Fruit fly (Drosophila melanogaster) whole organism, embryonic: Measurements from ENCODE around the gene inc.

Experiments
- C15 ChIP-seq: fragments of 200-800 bp; sonication (Bioruptor generic); IDR thresholded peaks from 3 replicates; pipeline ENCODE4 v1.3.6; 2022; ENCODE audit warnings: missing biosample characterization, missing genetic modification characterization
- CG10959 ChIP-seq: fragments of 200-800 bp; sonication (Bioruptor generic); IDR thresholded peaks from 2 replicates; pipeline ENCODE4 v1.3.6; 2022; ENCODE audit warnings: missing biosample characterization, missing genetic modification characterization
- CG11723 ChIP-seq: fragments of 200-800 bp; sonication (Bioruptor generic); optimal IDR thresholded peaks from 2 replicates; lab custom pipeline; 2017; ENCODE audit warnings: missing biosample characterization, mild to moderate bottlenecking, missing genetic modification characterization
- CG12071 ChIP-seq: fragments of 200-800 bp; sonication (Bioruptor generic); optimal IDR thresholded peaks from 3 replicates; lab custom pipeline; 2018; ENCODE audit warnings: missing biosample characterization, mild to moderate bottlenecking, missing genetic modification characterization
- CG12236 ChIP-seq: fragments of 200-800 bp; sonication (Bioruptor generic); optimal IDR thresholded peaks from 2 replicates; lab custom pipeline; 2016; ENCODE audit warnings: missing biosample characterization, missing genetic modification characterization
- CG12659 ChIP-seq: fragments of 200-800 bp; sonication (Bioruptor generic); optimal IDR thresholded peaks from 3 replicates; lab custom pipeline; 2017; ENCODE audit warnings: mild to moderate bottlenecking, missing biosample characterization, missing genetic modification reagents, missing genetic modification characterization
- CG13894 ChIP-seq: fragments of 200-800 bp; sonication (Bioruptor generic); optimal IDR thresholded peaks from 3 replicates; lab custom pipeline; 2018; ENCODE audit warnings: missing biosample characterization, mild to moderate bottlenecking, missing genetic modification characterization, moderate library complexity
- CG15601 ChIP-seq: fragments of 200-800 bp; sonication (Bioruptor generic); optimal IDR thresholded peaks from 3 replicates; lab custom pipeline; 2019; ENCODE audit warnings: missing biosample characterization, mild to moderate bottlenecking, missing genetic modification characterization, moderate library complexity
- CG17359 ChIP-seq: fragments of 200-800 bp; sonication (Bioruptor generic); optimal IDR thresholded peaks from 3 replicates; lab custom pipeline; 2018; ENCODE audit warnings: missing biosample characterization, mild to moderate bottlenecking, missing genetic modification characterization, moderate library complexity
- CG17385 ChIP-seq: fragments of 200-800 bp; sonication (Bioruptor generic); optimal IDR thresholded peaks from 3 replicates; lab custom pipeline; 2018; ENCODE audit warnings: missing biosample characterization, mild to moderate bottlenecking, missing genetic modification characterization
- CG17568 ChIP-seq: fragments of 200-800 bp; sonication (Bioruptor generic); optimal IDR thresholded peaks from 2 replicates; lab custom pipeline; 2018; ENCODE audit warnings: missing biosample characterization, mild to moderate bottlenecking, missing genetic modification characterization, moderate library complexity
- CG2678 ChIP-seq: fragments of 200-800 bp; sonication (Bioruptor generic); optimal IDR thresholded peaks from 3 replicates; lab custom pipeline; 2019; ENCODE audit warnings: missing biosample characterization, mild to moderate bottlenecking, missing genetic modification characterization, moderate library complexity
- CG3163 ChIP-seq: fragments of 200-800 bp; sonication (Bioruptor generic); optimal IDR thresholded peaks from 3 replicates; lab custom pipeline; 2016; ENCODE audit warnings: missing biosample characterization, missing genetic modification characterization
- CG3838 ChIP-seq: fragments of 200-800 bp; sonication (Bioruptor generic); optimal IDR thresholded peaks from 3 replicates; lab custom pipeline; 2016; ENCODE audit warnings: missing biosample characterization, missing genetic modification characterization
- CG43689 ChIP-seq: fragments of 200-800 bp; sonication (Bioruptor generic); IDR thresholded peaks from 2 replicates; pipeline ENCODE4 v1.3.6; 2022; ENCODE audit warnings: missing biosample characterization, missing genetic modification characterization
- CG5245 ChIP-seq: fragments of 200-800 bp; sonication (Bioruptor generic); optimal IDR thresholded peaks from 3 replicates; lab custom pipeline; 2016; ENCODE audit warnings: missing biosample characterization, missing genetic modification characterization
- CG6254 ChIP-seq: fragments of 200-800 bp; sonication (Bioruptor generic); optimal IDR thresholded peaks from 3 replicates; lab custom pipeline; 2017; ENCODE audit warnings: mild to moderate bottlenecking, missing biosample characterization, missing genetic modification reagents, missing genetic modification characterization
- CG7372 ChIP-seq: fragments of 200-800 bp; sonication (Bioruptor generic); IDR thresholded peaks from 2 replicates; pipeline ENCODE4 v1.3.6; 2022; ENCODE audit warnings: missing biosample characterization, missing genetic modification characterization
- CG7839 ChIP-seq: fragments of 200-800 bp; sonication (Bioruptor generic); optimal IDR thresholded peaks from 3 replicates; lab custom pipeline; 2018; ENCODE audit warnings: missing biosample characterization, mild to moderate bottlenecking, missing genetic modification characterization, moderate library complexity
- CG7963 ChIP-seq: fragments of 200-800 bp; sonication (Bioruptor generic); IDR thresholded peaks from 3 replicates; pipeline ENCODE4 v1.3.6; 2022; ENCODE audit warnings: missing biosample characterization, missing genetic modification characterization; ENCODE audit not compliant: partially characterized antibody
- CG8359 ChIP-seq: fragments of 200-800 bp; sonication (Bioruptor generic); optimal IDR thresholded peaks from 2 replicates; lab custom pipeline; 2017; ENCODE audit warnings: missing biosample characterization, mild to moderate bottlenecking, missing genetic modification characterization, borderline replicate concordance
- CTCF ChIP-seq: fragments of 200-800 bp; sonication (Bioruptor generic); optimal IDR thresholded peaks from 2 replicates; lab custom pipeline; 2017; ENCODE audit warnings: missing biosample characterization, mild to moderate bottlenecking, missing genetic modification characterization, moderate library complexity
- Dp ChIP-seq: fragments of 200-800 bp; sonication (Bioruptor generic); optimal IDR thresholded peaks from 2 replicates; lab custom pipeline; 2018; ENCODE audit warnings: missing biosample characterization, mild to moderate bottlenecking, missing genetic modification characterization, moderate library complexity
- Dref ChIP-seq: fragments of 200-800 bp; sonication (Bioruptor generic); IDR thresholded peaks from 2 replicates; pipeline ENCODE4 v1.3.6; 2022; ENCODE audit warnings: missing biosample characterization, missing genetic modification characterization
- ERR ChIP-seq: fragments of 200-800 bp; sonication (Bioruptor generic); optimal IDR thresholded peaks from 2 replicates; lab custom pipeline; 2016; ENCODE audit warnings: missing biosample characterization, missing genetic modification characterization
- Fer3 ChIP-seq: fragments of 200-800 bp; sonication (Bioruptor generic); optimal IDR thresholded peaks from 2 replicates; lab custom pipeline; 2018; ENCODE audit warnings: missing biosample characterization, mild to moderate bottlenecking, missing genetic modification characterization, moderate library complexity
- GATAe ChIP-seq: fragments of 200-800 bp; sonication (Bioruptor generic); conservative IDR thresholded peaks from 2 replicates; pipeline ENCODE4 v1.3.6; 2022; ENCODE audit warnings: missing biosample characterization, missing genetic modification characterization
- Hr78 ChIP-seq, 2 experiments: fragments of 200-800 bp in 1 of 2; fragments of >200 bp in 1 of 2; sonication (Bioruptor generic) in 1 of 2; optimal IDR thresholded peaks; 2 replicates each; lab custom pipeline; 2017 to 2019; ENCODE audit warnings: missing biosample characterization in 2 of 2, missing genetic modification characterization in 2 of 2, mild to moderate bottlenecking in 1 of 2, moderate library complexity in 1 of 2
- Hsf ChIP-seq: fragments of 200-800 bp; sonication (Bioruptor generic); optimal IDR thresholded peaks from 3 replicates; lab custom pipeline; 2016; ENCODE audit warnings: missing biosample characterization, missing genetic modification characterization
- Mrtf ChIP-seq: fragments of 200-800 bp; sonication (Bioruptor generic); IDR thresholded peaks from 3 replicates; pipeline ENCODE4 v1.3.6; 2022; ENCODE audit warnings: missing biosample characterization, missing genetic modification characterization
- NFAT ChIP-seq: fragments of 200-800 bp; sonication (Bioruptor generic); IDR thresholded peaks from 2 replicates; pipeline ENCODE4 v1.3.6; 2022; ENCODE audit warnings: missing biosample characterization, missing genetic modification characterization
- NK7.1 ChIP-seq: fragments of 200-800 bp; sonication (Bioruptor generic); optimal IDR thresholded peaks from 3 replicates; lab custom pipeline; 2016; ENCODE audit warnings: missing biosample characterization, missing genetic modification characterization
- Opbp ChIP-seq: fragments of 200-800 bp; sonication (Bioruptor generic); IDR thresholded peaks from 3 replicates; pipeline ENCODE4 v1.3.6; 2022; ENCODE audit warnings: missing biosample characterization, missing genetic modification characterization; ENCODE audit not compliant: partially characterized antibody
- Spps ChIP-seq: fragments of 200-800 bp; sonication (Bioruptor generic); optimal IDR thresholded peaks from 2 replicates; lab custom pipeline; 2018; ENCODE audit warnings: missing biosample characterization, mild to moderate bottlenecking, missing genetic modification characterization
- Trl ChIP-seq, 3 experiments: fragments of >200 bp in 2 of 3; fragments of 200-800 bp in 1 of 3; sonication (Bioruptor generic) in 1 of 3; optimal IDR thresholded peaks; 2 replicates in 1 of 3; 3 replicates in 2 of 3; lab custom pipeline; 2016 to 2017; ENCODE audit warnings: missing biosample characterization in 1 of 3, missing genetic modification characterization in 1 of 3
- Usf ChIP-seq: fragments of 200-800 bp; sonication (Bioruptor generic); optimal IDR thresholded peaks from 2 replicates; lab custom pipeline; 2017; ENCODE audit warnings: missing genotype, missing biosample characterization, missing genetic modification characterization
- YL-1 ChIP-seq: fragments of 200-800 bp; sonication (Bioruptor generic); optimal IDR thresholded peaks from 3 replicates; lab custom pipeline; 2017; ENCODE audit warnings: missing biosample characterization, mild to moderate bottlenecking, missing genetic modification characterization
- amos ChIP-seq: fragments of 200-800 bp; sonication (Bioruptor generic); IDR thresholded peaks from 2 replicates; pipeline ENCODE4 v1.3.6; 2022; ENCODE audit warnings: missing biosample characterization, missing genetic modification characterization; ENCODE audit not compliant: partially characterized antibody
- aop ChIP-seq: fragments of 200-800 bp; sonication (Bioruptor generic); IDR thresholded peaks from 2 replicates; pipeline ENCODE4 v1.3.6; 2022; ENCODE audit warnings: missing biosample characterization, missing genetic modification characterization
- ash1 ChIP-seq: fragments of 200-800 bp; sonication (Bioruptor generic); optimal IDR thresholded peaks from 2 replicates; lab custom pipeline; 2018; ENCODE audit warnings: missing biosample characterization, mild to moderate bottlenecking, missing genetic modification characterization
- bab2 ChIP-seq: fragments of 200-800 bp; sonication (Bioruptor generic); optimal IDR thresholded peaks from 2 replicates; lab custom pipeline; 2016; ENCODE audit warnings: missing biosample characterization, missing genetic modification characterization
- btn ChIP-seq: fragments of 200-800 bp; sonication (Bioruptor generic); optimal IDR thresholded peaks from 2 replicates; lab custom pipeline; 2016; ENCODE audit warnings: missing biosample characterization, missing genetic modification characterization
- chn ChIP-seq: fragments of 200-800 bp; sonication (Bioruptor generic); optimal IDR thresholded peaks from 2 replicates; lab custom pipeline; 2016; ENCODE audit warnings: missing biosample characterization, missing genetic modification characterization
- insv ChIP-seq, 2 experiments: fragments of 200-800 bp; sonication (Bioruptor generic); optimal IDR thresholded peaks; 3 replicates each; lab custom pipeline; 2016 to 2018; ENCODE audit warnings: missing biosample characterization in 2 of 2, missing genetic modification characterization in 2 of 2
- lbe ChIP-seq: fragments of 200-800 bp; sonication (Bioruptor generic); optimal IDR thresholded peaks from 2 replicates; lab custom pipeline; 2016; ENCODE audit warnings: missing biosample characterization, mild to moderate bottlenecking, missing genetic modification characterization
- pb ChIP-seq: fragments of 200-800 bp; sonication (Bioruptor generic); optimal IDR thresholded peaks from 3 replicates; lab custom pipeline; 2016; ENCODE audit warnings: missing biosample characterization, missing genetic modification characterization
- seq ChIP-seq: fragments of 200-800 bp; sonication (Bioruptor generic); IDR thresholded peaks from 2 replicates; pipeline ENCODE4 v1.3.6; 2022; ENCODE audit warnings: missing biosample characterization, missing genetic modification characterization
- tna ChIP-seq: fragments of 200-800 bp; sonication (Bioruptor generic); IDR thresholded peaks from 2 replicates; pipeline ENCODE4 v1.3.6; 2022; ENCODE audit warnings: missing biosample characterization, missing genetic modification characterization; ENCODE audit not compliant: partially characterized antibody
- tx ChIP-seq: fragments of 200-800 bp; sonication (Bioruptor generic); optimal IDR thresholded peaks from 2 replicates; lab custom pipeline; 2016; ENCODE audit warnings: missing biosample characterization, missing genetic modification characterization
- unc-4 ChIP-seq: fragments of 200-800 bp; sonication (Bioruptor generic); IDR thresholded peaks from 2 replicates; pipeline ENCODE4 v1.3.6; 2022; ENCODE audit warnings: missing biosample characterization, missing genetic modification characterization; ENCODE audit not compliant: partially characterized antibody
- usp ChIP-seq: fragments of >200 bp; optimal IDR thresholded peaks from 2 replicates; lab custom pipeline; 2017; ENCODE audit warnings: missing biosample characterization, missing genetic modification characterization

Gene inc

DNA sequence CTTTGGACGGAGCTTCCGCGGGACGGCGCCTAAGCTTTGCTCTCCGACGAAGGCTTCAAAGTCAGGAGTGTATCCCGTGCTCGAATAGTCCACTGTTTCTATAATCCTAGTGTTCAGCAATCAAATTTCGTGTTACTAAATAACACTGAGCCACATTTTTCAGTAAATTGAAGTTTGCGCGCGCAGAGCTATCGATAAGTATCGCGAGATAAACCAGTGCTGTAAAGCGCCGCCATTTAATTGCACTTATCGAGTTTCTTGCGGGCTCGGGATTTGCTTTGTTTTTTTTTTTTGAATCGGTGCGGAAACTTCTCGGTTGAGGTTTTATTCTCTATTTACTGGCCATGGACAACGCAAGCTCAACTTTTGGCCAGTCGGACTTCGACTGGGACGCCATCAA is 6.4 kb upstream of the inc start, which contains the start of the genes Rab27 and mei-38 (continued):
- TF ChIP-seq CG7372 (GFP tag; lab: Robert Waterston, UW): no peak
- TF ChIP-seq CG11723 (GFP tag; lab: Kevin White, UChicago): no peak
- TF ChIP-seq CG13894 (tag; lab: Kevin White, UChicago): no peak
- TF ChIP-seq Fer3 (tag; lab: Kevin White, UChicago): no peak
- TF ChIP-seq chn: no peak
- no peak for TF ChIP-seq CG17359
- no peak for TF ChIP-seq ERR (GFP tag; lab: Kevin White, UChicago)
- TF ChIP-seq Spps (tag; lab: Kevin White, UChicago): no peak
- no peak for TF ChIP-seq NK7.1 (GFP tag; lab: Kevin White, UChicago)
- TF ChIP-seq CG17385 (GFP tag; lab: Kevin White, UChicago): no peak
- TF ChIP-seq CG2678 (tag; lab: Kevin White, UChicago): no peak
- no peak for TF ChIP-seq seq
- TF ChIP-seq Mrtf (GFP tag; lab: Robert Waterston, UW): no peak
- peak; percentile 13 for TF ChIP-seq CG3163
- no peak for TF ChIP-seq GATAe (GFP tag; lab: Robert Waterston, UW)
- no peak for TF ChIP-seq CG8359 (GFP tag; lab: Kevin White, UChicago)
- TF ChIP-seq Hsf: no peak
- TF ChIP-seq ash1 (GFP tag; lab: Kevin White, UChicago): no peak
- no peak for TF ChIP-seq CG6254 (GFP tag; lab: Kevin White, UChicago)
- TF ChIP-seq CG7963 (GFP tag; lab: Robert Waterston, UW): peak; percentile 53; the same call in 1 of the 3 replicates
- no peak for TF ChIP-seq aop (GFP tag; lab: Robert Waterston, UW)
- TF ChIP-seq bab2 (GFP tag; lab: Kevin White, UChicago): peak; percentile 3
- TF ChIP-seq Hr78 (GFP tag; optimal IDR thresholded peaks at IDR 0.05; lab: Kevin White, UChicago): no peak
- TF ChIP-seq Dp: peak; percentile 93
- TF ChIP-seq tx (GFP tag; lab: Kevin White, UChicago): no peak
- no peak for TF ChIP-seq Usf
- TF ChIP-seq CG12236 (GFP tag; lab: Kevin White, UChicago): no peak
- no peak for TF ChIP-seq CG7839 (tag; lab: Kevin White, UChicago)
- no peak for TF ChIP-seq Trl (optimal IDR thresholded peaks at IDR 0.05; lab: Kevin White, UChicago)
- no peak for TF ChIP-seq Trl (GFP tag; optimal IDR thresholded peaks at IDR 0.05; lab: Kevin White, UChicago)
- no peak for TF ChIP-seq CG12659
- TF ChIP-seq btn: no peak
- TF ChIP-seq CG17568 (GFP tag; lab: Kevin White, UChicago): no peak
- no peak for TF ChIP-seq CG15601 (tag; lab: Kevin White, UChicago)
- no peak for TF ChIP-seq CTCF (GFP tag; lab: Kevin White, UChicago)
- no peak for TF ChIP-seq pb (GFP tag; lab: Kevin White, UChicago)
- peak; percentile 88 for TF ChIP-seq Dref
- no peak for TF ChIP-seq usp (GFP tag; lab: Kevin White, UChicago)
- peak; percentile 82 for TF ChIP-seq amos
- no peak for TF ChIP-seq C15
- TF ChIP-seq lbe (GFP tag; lab: Kevin White, UChicago): peak; percentile 4
- peak; percentile 70 for TF ChIP-seq unc-4 (GFP tag; lab: Robert Waterston, UW)
- peak; percentile 78 for TF ChIP-seq Opbp
- no peak for TF ChIP-seq CG3838 (GFP tag; lab: Kevin White, UChicago)
- no peak for TF ChIP-seq CG43689
- no peak for TF ChIP-seq YL-1 (GFP tag; lab: Kevin White, UChicago)
- TF ChIP-seq CG5245: no peak
- no peak for TF ChIP-seq insv (GFP tag; optimal IDR thresholded peaks at IDR 0.05; lab: Kevin White, UChicago)
- TF ChIP-seq tna: 0 out of 2 replicates have a peak, but pooled peaks have one; percentile 36
- TF ChIP-seq CG12071 (GFP tag; lab: Kevin White, UChicago): no peak
- no peak for TF ChIP-seq NFAT (GFP tag; lab: Robert Waterston, UW)
- TF ChIP-seq CG10959 (GFP tag; lab: Robert Waterston, UW): no peak
